Worm (Caenorhabditis elegans) whole organism, L4 larva: ENCODE measurements around the gene F16G10.14.

ENCODE experiments used
- D1046.2 ChIP-seq: fragments of 200-800 bp; sonication (Bioruptor generic); IDR thresholded peaks from 2 replicates; pipeline ENCODE4 v1.3.6; 2022; ENCODE audit warnings: missing genetic modification characterization, missing compliant biosample characterization
- F10B5.3 ChIP-seq: sonication (generic microtip); optimal IDR thresholded peaks from 2 replicates; lab custom pipeline; 2016; ENCODE audit warnings: mild to moderate bottlenecking, missing genetic modification characterization, missing compliant biosample characterization
- R02D3.7 ChIP-seq: fragments of 150-350 bp; sonication (generic microtip); optimal IDR thresholded peaks from 3 replicates; lab custom pipeline; 2014; ENCODE audit warnings: missing biosample characterization, missing genetic modification characterization
- ZK337.2 ChIP-seq: fragments of 200-800 bp; sonication (Bioruptor generic); IDR thresholded peaks from 2 replicates; pipeline ENCODE4 v1.3.6; 2022; ENCODE audit warnings: missing genetic modification reagents, missing genetic modification characterization, missing compliant biosample characterization
- ZK546.5 ChIP-seq, 2 experiments: sonication (generic microtip); optimal IDR thresholded peaks; 2 replicates each; lab custom pipeline; 2017; ENCODE audit warnings: missing biosample characterization in 2 of 2, missing genetic modification characterization in 2 of 2
- ceh-20 ChIP-seq: fragments of 200-800 bp; sonication (Bioruptor generic); IDR thresholded peaks from 2 replicates; pipeline ENCODE4 v1.3.6; 2022; ENCODE audit warnings: missing genetic modification reagents, missing genetic modification characterization, missing compliant biosample characterization
- ces-1 ChIP-seq: fragments of 150-350 bp; sonication (generic microtip); optimal IDR thresholded peaks from 4 replicates; lab custom pipeline; 2014; ENCODE audit warnings: missing biosample characterization, missing genetic modification reagents, missing genetic modification characterization
- ctbp-1 ChIP-seq: fragments of 200-800 bp; sonication (Bioruptor generic); IDR thresholded peaks from 2 replicates; pipeline ENCODE4 v1.3.6; 2022; ENCODE audit warnings: missing genetic modification reagents, missing genetic modification characterization, missing compliant biosample characterization
- daf-12 ChIP-seq: fragments of 150-350 bp; optimal IDR thresholded peaks from 2 replicates; lab custom pipeline; 2014; ENCODE audit warnings: missing biosample characterization, missing genetic modification reagents, missing genetic modification characterization
- daf-16 ChIP-seq, 3 experiments: sonication (generic microtip); optimal IDR thresholded peaks; 2 replicates each; lab custom pipeline; 2016 to 2017; ENCODE audit warnings: missing genetic modification characterization in 3 of 3, missing genetic modification reagents in 3 of 3, mild to moderate bottlenecking in 2 of 3, missing compliant biosample characterization in 2 of 3, missing biosample characterization in 1 of 3, moderate library complexity in 1 of 3
- daf-19 ChIP-seq: fragments of 200-800 bp; sonication (Bioruptor generic); conservative IDR thresholded peaks from 2 replicates; pipeline ENCODE4 v1.3.6; 2022; ENCODE audit warnings: missing genetic modification characterization, missing compliant biosample characterization
- daf-8 ChIP-seq: fragments of 200-800 bp; sonication (Bioruptor generic); IDR thresholded peaks from 2 replicates; pipeline ENCODE4 v1.3.6; 2022; ENCODE audit warnings: missing genetic modification characterization, missing compliant biosample characterization
- egl-27 ChIP-seq: sonication (generic microtip); optimal IDR thresholded peaks from 3 replicates; lab custom pipeline; 2017; ENCODE audit warnings: missing biosample characterization, missing genetic modification reagents, missing genetic modification characterization
- fkh-10 ChIP-seq: fragments of 150-350 bp; optimal IDR thresholded peaks from 2 replicates; lab custom pipeline; 2014; ENCODE audit warnings: missing biosample characterization, missing genetic modification reagents, missing genetic modification characterization
- hif-1 ChIP-seq, 2 experiments: sonication (generic microtip); optimal IDR thresholded peaks; 2 replicates each; lab custom pipeline; 2016 to 2017; ENCODE audit warnings: missing compliant biosample characterization in 2 of 2, missing genetic modification characterization in 2 of 2, missing genetic modification reagents in 2 of 2, missing genotype in 2 of 2, mild to moderate bottlenecking in 1 of 2
- hlh-30 ChIP-seq: sonication (generic microtip); optimal IDR thresholded peaks from 2 replicates; lab custom pipeline; 2017; ENCODE audit warnings: antibody characterized with exemption, mild to moderate bottlenecking, missing genetic modification characterization, missing compliant biosample characterization; ENCODE audit not compliant: insufficient read depth
- lin-15B ChIP-seq: fragments of 150-350 bp; sonication (generic microtip); optimal IDR thresholded peaks from 3 replicates; lab custom pipeline; 2014; ENCODE audit warnings: missing biosample characterization, missing genetic modification characterization
- lsy-2 ChIP-seq, 2 experiments: fragments of 150-350 bp in 1 of 2; sonication (generic microtip) in 1 of 2; optimal IDR thresholded peaks; 2 replicates each; lab custom pipeline; 2014 to 2017; ENCODE audit warnings: missing biosample characterization in 2 of 2, missing genetic modification characterization in 2 of 2
- mdl-1 ChIP-seq, 2 experiments: fragments of 150-350 bp in 1 of 2; sonication (generic microtip) in 1 of 2; optimal IDR thresholded peaks; 2 replicates each; lab custom pipeline; 2014 to 2017; ENCODE audit warnings: missing biosample characterization in 2 of 2, missing genetic modification characterization in 2 of 2
- mxl-2 ChIP-seq: fragments of 200-800 bp; sonication (Bioruptor generic); conservative IDR thresholded peaks from 2 replicates; pipeline ENCODE4 v1.3.6; 2022; ENCODE audit warnings: missing genetic modification reagents, missing genetic modification characterization, missing compliant biosample characterization
- mxl-3 ChIP-seq: fragments of 200-800 bp; sonication (Bioruptor generic); optimal IDR thresholded peaks from 2 replicates; lab custom pipeline; 2018; ENCODE audit warnings: mild to moderate bottlenecking, missing genetic modification characterization, missing compliant biosample characterization
- nhr-10 ChIP-seq: fragments of 150-350 bp; optimal IDR thresholded peaks from 2 replicates; lab custom pipeline; 2014; ENCODE audit warnings: missing biosample characterization, missing genetic modification characterization
- pqm-1 ChIP-seq: sonication (generic microtip); optimal IDR thresholded peaks from 2 replicates; lab custom pipeline; 2017; ENCODE audit warnings: missing biosample characterization, missing genetic modification characterization
- rbr-2 ChIP-seq: sonication (generic microtip); optimal IDR thresholded peaks from 2 replicates; lab custom pipeline; 2016; ENCODE audit warnings: missing genotype, missing genetic modification characterization, missing compliant biosample characterization
- set-16 ChIP-seq: fragments of 200-800 bp; sonication (Bioruptor generic); IDR thresholded peaks from 2 replicates; pipeline ENCODE4 v1.3.6; 2022; ENCODE audit warnings: missing genetic modification reagents, missing genetic modification characterization, missing compliant biosample characterization
- skn-1 ChIP-seq: fragments of 150-350 bp; optimal IDR thresholded peaks from 2 replicates; lab custom pipeline; 2014; ENCODE audit warnings: missing biosample characterization, missing genetic modification characterization
- snpc-1.2 ChIP-seq: fragments of 200-800 bp; sonication (Bioruptor generic); IDR thresholded peaks from 2 replicates; pipeline ENCODE4 v1.3.6; 2022; ENCODE audit warnings: missing genetic modification reagents, missing genetic modification characterization, missing compliant biosample characterization
- snpc-4 ChIP-seq: fragments of 150-350 bp; optimal IDR thresholded peaks from 2 replicates; lab custom pipeline; 2014; ENCODE audit warnings: missing biosample characterization, missing genetic modification characterization
- spr-1 ChIP-seq: sonication (generic microtip); optimal IDR thresholded peaks from 2 replicates; lab custom pipeline; 2016; ENCODE audit warnings: mild to moderate bottlenecking, missing genetic modification characterization, missing compliant biosample characterization
- tag-97 ChIP-seq: fragments of 200-800 bp; sonication (Bioruptor generic); IDR thresholded peaks from 2 replicates; pipeline ENCODE4 v1.3.6; 2022; ENCODE audit warnings: missing genetic modification characterization, missing compliant biosample characterization
- unc-130 ChIP-seq: sonication (generic microtip); optimal IDR thresholded peaks from 2 replicates; lab custom pipeline; 2016; ENCODE audit warnings: missing genetic modification reagents, missing genetic modification characterization, missing compliant biosample characterization
- unc-62 ChIP-seq, 3 experiments: fragments of 150-350 bp in 1 of 3; sonication (generic microtip); optimal IDR thresholded peaks in 2 of 3; peaks in 1 of 3; 1 replicate in 1 of 3; 2 replicates in 2 of 3; lab custom pipeline; 2014 to 2017; ENCODE audit warnings: missing biosample characterization in 3 of 3, missing genetic modification characterization in 3 of 3, missing genetic modification reagents in 3 of 3, missing genotype in 1 of 3
- vab-7 ChIP-seq: fragments of 200-800 bp; sonication (Bioruptor generic); IDR thresholded peaks from 2 replicates; pipeline ENCODE4 v1.3.6; 2022; ENCODE audit warnings: missing genetic modification reagents, missing genetic modification characterization, missing compliant biosample characterization
- zag-1 ChIP-seq: fragments of 150-350 bp; optimal IDR thresholded peaks from 2 replicates; lab custom pipeline; 2014; ENCODE audit warnings: missing biosample characterization, missing genetic modification characterization
- zfp-3 ChIP-seq: fragments of 200-800 bp; sonication (Bioruptor generic); conservative IDR thresholded peaks from 2 replicates; pipeline ENCODE4 v1.3.6; 2022; ENCODE audit warnings: missing genetic modification reagents, missing genetic modification characterization, missing compliant biosample characterization
- zip-11 ChIP-seq: fragments of 200-800 bp; sonication (Bioruptor generic); IDR thresholded peaks from 2 replicates; pipeline ENCODE4 v1.3.6; 2022; ENCODE audit warnings: missing genetic modification characterization, missing compliant biosample characterization
- ztf-11 ChIP-seq: fragments of 150-350 bp; optimal IDR thresholded peaks from 2 replicates; lab custom pipeline; 2014; ENCODE audit warnings: missing biosample characterization, missing genetic modification characterization

Gene F16G10.14

DNA sequence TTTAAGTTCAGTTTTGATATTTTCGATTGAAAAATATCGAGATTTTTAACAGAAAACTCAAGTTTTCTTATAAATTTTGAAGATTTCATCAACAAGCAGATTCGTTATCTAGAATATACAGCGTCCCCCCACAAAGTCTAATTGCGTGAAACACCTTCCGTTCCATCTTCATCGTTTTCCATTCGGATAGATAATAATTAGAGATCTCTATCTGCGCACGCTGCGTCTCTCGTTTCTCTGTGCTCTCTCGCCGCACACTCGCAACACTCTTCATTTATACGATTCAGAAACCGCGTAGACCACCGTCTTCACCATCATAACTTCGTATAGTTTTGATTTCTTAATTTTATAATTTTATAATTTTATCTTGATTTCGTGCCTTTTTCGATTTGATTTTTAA lies 38.0 kb upstream of the F16G10.14 start:
- TF ChIP-seq unc-62 (GFP tag; optimal IDR thresholded peaks at IDR 0.05 in 1 of 2; lab: Kevin White, UChicago) (peak in 1 of 2 experiments; percentile 37), unc-62 (tag; optimal IDR thresholded peaks at IDR 0.05; lab: Kevin White, UChicago) (no peak), zfp-3 (GFP tag; lab: Robert Waterston, UW) (no peak)

DNA sequence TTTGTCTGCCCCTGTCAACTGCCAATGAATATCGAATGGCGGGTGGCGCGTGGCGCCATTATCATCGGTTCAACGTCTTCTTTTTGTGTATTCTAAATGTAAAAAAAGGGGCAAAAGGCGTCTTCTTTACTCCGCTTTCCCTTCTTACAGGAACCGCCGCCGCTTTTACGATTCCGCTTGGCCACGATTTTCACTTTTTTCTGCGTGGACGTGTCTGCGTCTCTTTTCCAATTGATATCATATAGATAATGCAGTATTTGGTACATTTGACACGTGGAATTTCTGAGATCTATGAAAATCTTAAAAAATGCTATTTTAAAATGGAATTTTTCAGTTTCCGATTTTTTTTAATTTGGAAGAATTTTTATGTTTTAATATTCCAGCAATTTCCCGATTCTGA lies 36.8 kb upstream of the F16G10.14 start:
- TF ChIP-seq mxl-3 (GFP tag; lab: Kevin White, UChicago) = peak; percentile 9
- TF ChIP-seq hlh-30 = no peak
- no peak for TF ChIP-seq mdl-1 (tag; optimal IDR thresholded peaks at IDR 0.05; lab: Kevin White, UChicago)
- TF ChIP-seq ZK337.2 (GFP tag; lab: Robert Waterston, UW) = no peak
- no peak for TF ChIP-seq lsy-2 (tag; optimal IDR thresholded peaks at IDR 0.05; lab: Kevin White, UChicago)
- no peak for TF ChIP-seq R02D3.7
- TF ChIP-seq F10B5.3 (tag; lab: Kevin White, UChicago) = no peak
- no peak for TF ChIP-seq tag-97 (GFP tag; lab: Robert Waterston, UW)
- TF ChIP-seq, all 104 proteins: peak for 1

DNA sequence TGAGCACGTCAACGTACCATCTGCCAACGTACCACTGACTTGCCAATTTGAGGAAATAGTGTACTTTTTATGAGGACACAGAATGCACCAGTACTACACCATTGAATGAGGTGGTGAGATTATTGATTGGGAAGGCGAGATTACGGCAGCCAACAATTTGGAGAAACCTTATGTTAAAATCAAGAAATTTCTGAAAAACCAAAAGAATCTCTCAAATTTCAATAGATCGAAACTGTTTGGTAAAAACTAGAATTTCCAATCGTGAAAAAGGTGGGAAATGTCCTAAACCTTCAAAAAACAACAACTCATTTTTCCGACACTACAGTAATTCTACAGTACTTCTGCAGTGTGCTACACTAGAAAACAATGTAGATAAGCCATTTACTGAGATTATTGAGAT lies 33.2 kb upstream of the F16G10.14 start, which contains the start of gene ceh-86:
Gene ceh-86 (minus strand): TSS at position 101 of the 400 bp plus-strand sequence.
- TF ChIP-seq snpc-4 = no peak
- no peak for TF ChIP-seq mxl-2 (GFP tag; lab: Robert Waterston, UW)
- no peak for TF ChIP-seq ceh-20
- no peak for TF ChIP-seq ZK546.5 (tag; optimal IDR thresholded peaks at IDR 0.05; lab: Kevin White, UChicago)
- no peak for TF ChIP-seq ztf-11 (tag; lab: Kevin White, UChicago)
- no peak for TF ChIP-seq daf-8 (GFP tag; lab: Robert Waterston, UW)
- no peak for TF ChIP-seq skn-1
- TF ChIP-seq ces-1 (GFP tag; lab: Kevin White, UChicago) = no peak
- no peak for TF ChIP-seq pqm-1 (tag; lab: Kevin White, UChicago)
- TF ChIP-seq zag-1 (tag; lab: Kevin White, UChicago) = no peak
- TF ChIP-seq hif-1 (tag; optimal IDR thresholded peaks at IDR 0.05; lab: Kevin White, UChicago) = no peak
- TF ChIP-seq zip-11 (GFP tag; lab: Robert Waterston, UW) = no peak

DNA sequence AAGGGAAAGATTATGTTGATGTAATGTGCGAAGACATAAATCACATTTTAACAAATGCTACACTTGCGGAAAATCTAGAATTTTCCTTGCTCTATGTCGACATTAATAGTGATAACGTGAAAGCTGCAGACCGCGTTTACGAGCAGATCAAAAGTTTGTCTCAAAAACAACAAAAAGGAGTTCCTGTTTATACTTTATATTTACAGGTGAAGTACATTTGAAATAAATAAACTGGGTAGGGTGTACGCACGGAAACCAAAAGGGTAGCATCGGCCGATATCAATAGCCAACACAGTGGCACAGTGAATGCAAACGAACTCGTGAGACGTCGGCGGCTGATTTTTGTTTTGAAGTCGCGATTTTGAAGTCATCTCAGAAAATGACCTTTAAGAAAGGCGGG lies 23.6 kb upstream of the F16G10.14 start:
- TF ChIP-seq lin-15B (tag; lab: Kevin White, UChicago) (no peak), ctbp-1 (no peak), vab-7 (GFP tag; lab: Robert Waterston, UW) (no peak), daf-16 (GFP tag; optimal IDR thresholded peaks at IDR 0.05; lab: Kevin White, UChicago) (no peak), daf-16 (tag; optimal IDR thresholded peaks at IDR 0.05; lab: Kevin White, UChicago) (peak; percentile 80), nhr-10 (tag; lab: Kevin White, UChicago) (no peak), daf-12 (tag; lab: Kevin White, UChicago) (no peak), snpc-1.2 (no peak), egl-27 (tag; lab: Kevin White, UChicago) (no peak), fkh-10 (GFP tag; lab: Kevin White, UChicago) (no peak), set-16 (GFP tag; lab: Robert Waterston, UW) (no peak), mxl-3 (GFP tag; lab: Kevin White, UChicago) (no peak), unc-130 (GFP tag; lab: Kevin White, UChicago) (no peak), spr-1 (tag; lab: Kevin White, UChicago) (no peak), unc-62 (GFP tag; optimal IDR thresholded peaks at IDR 0.05 in 1 of 2; lab: Kevin White, UChicago) (peak in 1 of 2 experiments; percentile 57), unc-62 (tag; optimal IDR thresholded peaks at IDR 0.05; lab: Kevin White, UChicago) (no peak), rbr-2 (no peak), daf-19 (GFP tag; lab: Robert Waterston, UW) (no peak), D1046.2 (no peak)
